Fruit fly (Drosophila melanogaster): ENCODE measurements around the gene CG3430.

DNA sequence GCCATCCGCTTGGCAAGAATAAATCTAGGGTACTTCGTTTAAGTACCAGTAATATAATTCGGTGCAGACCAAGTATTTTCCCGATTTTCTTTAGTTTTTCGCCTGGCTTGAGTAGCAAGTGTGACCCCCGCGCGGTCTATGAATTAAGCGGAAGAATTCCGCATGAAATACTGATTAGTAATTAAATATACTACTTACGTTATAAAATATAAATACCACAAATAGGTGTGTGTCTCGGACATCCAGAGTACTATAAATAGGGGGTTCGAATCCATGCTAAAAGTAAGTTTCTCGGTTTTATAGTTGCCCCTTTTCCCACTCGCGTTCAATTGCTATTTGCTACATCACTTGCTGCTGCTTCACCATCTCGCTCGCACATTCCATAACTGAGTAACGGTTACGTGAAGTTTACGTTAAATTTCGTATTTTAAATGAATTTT, 14.8 kb downstream of the CG3430 start, which contains the start of gene snRNP-U1-70K:
- TF ChIP-seq Dll (GFP tag; IDR thresholded peaks at IDR 0.05; ENCODE audit: partially characterized antibody) (no peak), CG11398 (GFP tag; optimal IDR thresholded peaks at IDR 0.05) (no peak), ci (GFP tag; IDR thresholded peaks at IDR 0.05) (peak; percentile 79), Oaz (GFP tag; IDR thresholded peaks at IDR 0.05) (no peak), Fer3 (tag; optimal IDR thresholded peaks at IDR 0.05) (no peak), CG33213 (GFP tag; optimal IDR thresholded peaks at IDR 0.05) (peak; percentile 40), Dbx (GFP tag; IDR thresholded peaks at IDR 0.05) (no peak; the same call in 2 of the 3 replicates), ssp (GFP tag; IDR thresholded peaks at IDR 0.05) (0 out of 2 replicates have a peak, but pooled peaks have one; percentile 5), CG9609 (GFP tag; optimal IDR thresholded peaks at IDR 0.05) (no peak)

Measured in whole organism, embryonic.